Fruit fly (Drosophila melanogaster): ENCODE measurements around the gene CG11563.

The CG11563 gene

DNA sequence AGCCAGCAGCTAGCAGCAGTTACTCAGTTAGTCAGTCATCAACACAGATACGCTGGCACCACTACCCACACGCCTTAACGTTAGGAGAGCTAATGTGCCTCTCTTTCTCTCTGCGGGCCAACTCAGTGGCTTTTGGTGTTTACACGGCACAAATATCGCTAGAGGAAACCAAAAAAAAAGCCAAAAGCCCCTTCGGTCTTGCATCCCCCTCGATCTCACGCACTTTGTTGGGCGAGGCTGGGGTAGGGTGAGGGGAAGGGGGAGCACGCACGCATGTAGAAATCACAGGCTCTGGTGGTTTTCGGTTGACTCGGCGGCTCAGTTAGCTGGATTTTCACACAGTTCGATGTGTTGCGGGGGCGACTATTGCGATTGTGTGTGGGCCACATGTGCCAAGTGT is 14.9 kb upstream of the CG11563 start (continued):
- TF ChIP-seq CG10267 (tag; optimal IDR thresholded peaks at IDR 0.05) (no peak), ATbp (GFP tag; optimal IDR thresholded peaks at IDR 0.05) (peak; percentile 32), ato (GFP tag; IDR thresholded peaks at IDR 0.05; ENCODE audit: partially characterized antibody) (no peak), ems (GFP tag; optimal IDR thresholded peaks at IDR 0.05) (no peak), CG9876 (GFP tag; optimal IDR thresholded peaks at IDR 0.05) (no peak), CG7786 (GFP tag; optimal IDR thresholded peaks at IDR 0.05) (no peak), Xbp1 (GFP tag; optimal IDR thresholded peaks at IDR 0.05) (no peak), CG3726 (GFP tag; IDR thresholded peaks at IDR 0.05) (no peak), CkIIα-i1 (GFP tag; IDR thresholded peaks at IDR 0.05) (no peak), CG11398 (GFP tag; optimal IDR thresholded peaks at IDR 0.05) (no peak), CG10321 (GFP tag; IDR thresholded peaks at IDR 0.05) (no peak), al (GFP tag; IDR thresholded peaks at IDR 0.05) (no peak), Dfd (GFP tag; optimal IDR thresholded peaks at IDR 0.05) (no peak), Nf-YC (tag; optimal IDR thresholded peaks at IDR 0.05) (no peak), vnd (GFP tag; IDR thresholded peaks at IDR 0.05; ENCODE audit: partially characterized antibody) (no peak), Side (GFP tag; optimal IDR thresholded peaks at IDR 0.05) (no peak), Nf-YA (GFP tag; IDR thresholded peaks at IDR 0.05) (no peak), HLH4C (GFP tag; IDR thresholded peaks at IDR 0.05; ENCODE audit: partially characterized antibody) (no peak), ftz-f1 (GFP tag; optimal IDR thresholded peaks at IDR 0.05) (no peak), fd64A (GFP tag; optimal IDR thresholded peaks at IDR 0.05) (no peak), nmo (GFP tag; optimal IDR thresholded peaks at IDR 0.05) (no peak), lov (optimal IDR thresholded peaks at IDR 0.05) (no peak), lov (GFP tag; IDR thresholded peaks at IDR 0.05) (no peak), CG1792 (GFP tag; optimal IDR thresholded peaks at IDR 0.05) (no peak), D19B (GFP tag; optimal IDR thresholded peaks at IDR 0.05) (no peak), CG18262 (tag; optimal IDR thresholded peaks at IDR 0.05) (no peak), Chrac-16 (GFP tag; optimal IDR thresholded peaks at IDR 0.05) (no peak), CG14860 (GFP tag; IDR thresholded peaks at IDR 0.05; ENCODE audit: partially characterized antibody) (0 out of 3 replicates have a peak, but pooled peaks have one; percentile 28), Myb (GFP tag; optimal IDR thresholded peaks at IDR 0.05) (no peak), Tbp (GFP tag; optimal IDR thresholded peaks at IDR 0.05) (no peak), bbx (GFP tag; IDR thresholded peaks at IDR 0.05; ENCODE audit: partially characterized antibody) (no peak), CG13123 (GFP tag; optimal IDR thresholded peaks at IDR 0.05) (no peak), CG4282 (GFP tag; optimal IDR thresholded peaks at IDR 0.05) (no peak), nerfin-1 (tag; optimal IDR thresholded peaks at IDR 0.05) (no peak), ssp (GFP tag; IDR thresholded peaks at IDR 0.05) (no peak), NFAT (GFP tag; IDR thresholded peaks at IDR 0.05) (no peak), Nf-YB (GFP tag; optimal IDR thresholded peaks at IDR 0.05) (no peak), tgo (GFP tag; IDR thresholded peaks at IDR 0.05) (0 out of 3 replicates have a peak, but pooled peaks have one; percentile 13), CrebB (tag; optimal IDR thresholded peaks at IDR 0.05) (peak; percentile 32), BEAF-32 (GFP tag; optimal IDR thresholded peaks at IDR 0.05) (no peak), tup (GFP tag; optimal IDR thresholded peaks at IDR 0.05) (no peak), da (GFP tag; optimal IDR thresholded peaks at IDR 0.05) (no peak), Vsx1 (GFP tag; optimal IDR thresholded peaks at IDR 0.05) (no peak), Poxn (GFP tag; IDR thresholded peaks at IDR 0.05) (no peak), CG12299 (tag; optimal IDR thresholded peaks at IDR 0.05) (no peak), lab (GFP tag; optimal IDR thresholded peaks at IDR 0.05) (peak; percentile 64), wdn (GFP tag; IDR thresholded peaks at IDR 0.05) (no peak), CG17186 (GFP tag; optimal IDR thresholded peaks at IDR 0.05) (no peak), jing (GFP tag; optimal IDR thresholded peaks at IDR 0.05) (no peak), toy (GFP tag; IDR thresholded peaks at IDR 0.05) (no peak), CG3838 (GFP tag; optimal IDR thresholded peaks at IDR 0.05) (no peak), ranshi (GFP tag; IDR thresholded peaks at IDR 0.05) (no peak)
